Worm (Caenorhabditis elegans) whole organism, early embryonic: ENCODE measurements around the gene R13D11.1.
A peak's percentile ranks its signal among the peaks of the same experiment; 100 is the strongest.

ENCODE experiments used
- F13C5.2 ChIP-seq: sonication (generic microtip); optimal IDR thresholded peaks from 2 replicates; lab custom pipeline; 2017; ENCODE audit warnings: mild to moderate bottlenecking, missing genetic modification characterization, inconsistent platforms, missing compliant biosample characterization
- aly-1 ChIP-seq: sonication (generic microtip); optimal IDR thresholded peaks from 2 replicates; lab custom pipeline; 2016; ENCODE audit warnings: missing genetic modification characterization, missing compliant biosample characterization
- ama-1 ChIP-seq: fragments of 150-350 bp; optimal IDR thresholded peaks from 2 replicates; lab custom pipeline; 2014
- ceh-13 ChIP-seq: fragments of 200-800 bp; sonication (Bioruptor generic); optimal IDR thresholded peaks from 2 replicates; lab custom pipeline; 2018; ENCODE audit warnings: mild to moderate bottlenecking, missing genetic modification characterization, missing compliant biosample characterization
- ets-7 ChIP-seq: sonication (generic microtip); optimal IDR thresholded peaks from 2 replicates; lab custom pipeline; 2016; ENCODE audit warnings: missing genotype, missing genetic modification characterization, missing compliant biosample characterization
- hmbx-1 ChIP-seq: sonication (generic microtip); optimal IDR thresholded peaks from 2 replicates; lab custom pipeline; 2016; ENCODE audit warnings: mild to moderate bottlenecking, missing genetic modification characterization, missing compliant biosample characterization
- sea-1 ChIP-seq: fragments of 200-800 bp; sonication (Bioruptor generic); conservative IDR thresholded peaks from 2 replicates; pipeline ENCODE4 v1.3.6; 2022; ENCODE audit warnings: missing genetic modification characterization, missing compliant biosample characterization
- tbx-11 ChIP-seq: fragments of 200-800 bp; sonication (Bioruptor generic); IDR thresholded peaks from 2 replicates; pipeline ENCODE4 v1.3.6; 2022; ENCODE audit warnings: missing genetic modification characterization, missing compliant biosample characterization
- tbx-37 ChIP-seq: fragments of 200-800 bp; sonication (Bioruptor generic); conservative IDR thresholded peaks from 2 replicates; pipeline ENCODE4 v1.3.6; 2022; ENCODE audit warnings: missing genetic modification reagents, missing genetic modification characterization, missing compliant biosample characterization
- tra-4 ChIP-seq: sonication (generic microtip); optimal IDR thresholded peaks from 2 replicates; lab custom pipeline; 2017; ENCODE audit warnings: missing genetic modification characterization, missing compliant biosample characterization

- TF ChIP-seq ama-1 (no peak), tra-4 (tag; lab: Kevin White, UChicago) (no peak), F13C5.2 (tag; lab: Kevin White, UChicago) (no peak), aly-1 (tag; lab: Kevin White, UChicago) (no peak), tbx-11 (GFP tag; lab: Robert Waterston, UW) (no peak), tbx-37 (GFP tag; lab: Robert Waterston, UW) (no peak), ets-7 (tag; lab: Kevin White, UChicago) (no peak), hmbx-1 (tag; lab: Kevin White, UChicago) (no peak), ceh-13 (GFP tag; lab: Kevin White, UChicago) (no peak), sea-1 (GFP tag; lab: Robert Waterston, UW) (0 out of 2 replicates have a peak, but pooled peaks have one; percentile 44)
Measured at ce11 chrV:774875-775359, 42.4 kb upstream of the R13D11.1 start, which contains the start of gene srbc-58.
